Worm (Caenorhabditis elegans): ENCODE measurements around the gene cht-2.
A peak's percentile ranks its signal among the peaks of the same experiment; 100 is the strongest.

Gene cht-2

ce11 chrII:8561227-8561626 lies 40.5 kb downstream of the cht-2 start, which contains the start of gene iff-2 (continued):
- TF ChIP-seq hlh-17 (GFP tag; optimal IDR thresholded peaks at IDR 0.05; ENCODE audit: borderline replicate concordance): no peak
- peak; percentile 97 for TF ChIP-seq blmp-1 (tag; optimal IDR thresholded peaks at IDR 0.05)
- TF ChIP-seq lin-15B (tag; optimal IDR thresholded peaks at IDR 0.05): peak; percentile 100
- TF ChIP-seq dpl-1 (GFP tag; optimal IDR thresholded peaks at IDR 0.05): peak; percentile 94 to 97 (median 95)
- no peak for TF ChIP-seq ceh-63 (GFP tag; optimal IDR thresholded peaks at IDR 0.05)
- peak; percentile 96 for TF ChIP-seq irx-1 (tag; optimal IDR thresholded peaks at IDR 0.05)
- peak; percentile 92 for TF ChIP-seq mab-9 (GFP tag; IDR thresholded peaks at IDR 0.05)
- no peak for TF ChIP-seq nhr-28 (tag; optimal IDR thresholded peaks at IDR 0.05)
- TF ChIP-seq efl-3 (GFP tag; optimal IDR thresholded peaks at IDR 0.05): peak; percentile 77
- no peak for TF ChIP-seq nhr-12 (tag; optimal IDR thresholded peaks at IDR 0.05)
- TF ChIP-seq nhr-237 (tag; optimal IDR thresholded peaks at IDR 0.05): peak; percentile 99
- peak; percentile 94 for TF ChIP-seq sup-37 (GFP tag; optimal IDR thresholded peaks at IDR 0.05)
- TF ChIP-seq vab-15 (tag; optimal IDR thresholded peaks at IDR 0.05): peak; percentile 99
- TF ChIP-seq dsc-1 (tag; optimal IDR thresholded peaks at IDR 0.05): peak; percentile 99
- TF ChIP-seq rnt-1 (tag; optimal IDR thresholded peaks at IDR 0.05): peak; percentile 98
- peak; percentile 97 to 99 for TF ChIP-seq lin-35 (GFP tag; optimal IDR thresholded peaks at IDR 0.05)
- no peak for TF ChIP-seq Y116A8C.19 (tag; optimal IDR thresholded peaks at IDR 0.05; ENCODE audit: borderline replicate concordance)
- peak; percentile 100 for TF ChIP-seq elt-3 (tag; optimal IDR thresholded peaks at IDR 0.05)
- peak; percentile 100 for TF ChIP-seq nhr-77 (tag; optimal IDR thresholded peaks at IDR 0.05)
- peak; percentile 99 for TF ChIP-seq swsn-7 (tag; optimal IDR thresholded peaks at IDR 0.05)
- TF ChIP-seq zip-4 (GFP tag; optimal IDR thresholded peaks at IDR 0.05): peak; percentile 91
- peak; percentile 97 for TF ChIP-seq ceh-88 (GFP tag; IDR thresholded peaks at IDR 0.05)
- peak; percentile 99 for TF ChIP-seq unc-130 (tag; optimal IDR thresholded peaks at IDR 0.05)
- TF ChIP-seq C16A3.4 (tag; optimal IDR thresholded peaks at IDR 0.05): peak; percentile 100
- TF ChIP-seq ama-1 (optimal IDR thresholded peaks at IDR 0.05): peak; percentile 91
- TF ChIP-seq nhr-90 (tag; optimal IDR thresholded peaks at IDR 0.05; ENCODE audit: poor library complexity): peak; percentile 99
- TF ChIP-seq ets-5 (GFP tag; IDR thresholded peaks at IDR 0.05): 0 out of 2 replicates have a peak, but pooled peaks have one; percentile 14
- peak; percentile 54 for TF ChIP-seq pqm-1 (tag; optimal IDR thresholded peaks at IDR 0.05)
- peak; percentile 93 for TF ChIP-seq lin-39 (tag; optimal IDR thresholded peaks at IDR 0.05)
- peak; percentile 99 for TF ChIP-seq hpl-2 (GFP tag; optimal IDR thresholded peaks at IDR 0.05)
- peak; percentile 90 to 100 for TF ChIP-seq mdl-1 (tag; optimal IDR thresholded peaks at IDR 0.05)
- TF ChIP-seq ztf-4 (tag; optimal IDR thresholded peaks at IDR 0.05): peak; percentile 99
- peak; percentile 100 for TF ChIP-seq fkh-8 (tag; optimal IDR thresholded peaks at IDR 0.05)
- no peak for TF ChIP-seq hlh-4 (tag; optimal IDR thresholded peaks at IDR 0.05)
- TF ChIP-seq aly-2 (tag; optimal IDR thresholded peaks at IDR 0.05): peak; percentile 93
- peak; percentile 9 for TF ChIP-seq ceh-90 (tag; optimal IDR thresholded peaks at IDR 0.05)
- TF ChIP-seq egl-13 (tag; optimal IDR thresholded peaks at IDR 0.05): peak; percentile 98
- TF ChIP-seq unc-98 (GFP tag; IDR thresholded peaks at IDR 0.05): peak; percentile 83; the same call in 1 of the 2 replicates
- TF ChIP-seq unc-62 (GFP tag; optimal IDR thresholded peaks at IDR 0.05): peak; percentile 86
- TF ChIP-seq pag-3 (tag; optimal IDR thresholded peaks at IDR 0.05; ENCODE audit: borderline replicate concordance, insufficient read depth): peak; percentile 69
- peak; percentile 95 for TF ChIP-seq lir-3 (tag; optimal IDR thresholded peaks at IDR 0.05; ENCODE audit: poor library complexity)
- peak; percentile 97 for TF ChIP-seq grh-1 (GFP tag; IDR thresholded peaks at IDR 0.05)
- TF ChIP-seq sptf-1 (tag; optimal IDR thresholded peaks at IDR 0.05): no peak
- no peak for TF ChIP-seq unc-30 (tag; optimal IDR thresholded peaks at IDR 0.05)
- peak; percentile 98 for TF ChIP-seq efl-1 (optimal IDR thresholded peaks at IDR 0.05)
- TF ChIP-seq efl-1 (GFP tag; optimal IDR thresholded peaks at IDR 0.05 in 1 of 2): peak; percentile 91 to 100
- TF ChIP-seq snu-23 (GFP tag; optimal IDR thresholded peaks at IDR 0.05): peak; percentile 100
- TF ChIP-seq ces-1 (GFP tag; optimal IDR thresholded peaks at IDR 0.05): no peak
- no peak for TF ChIP-seq nhr-84 (tag; optimal IDR thresholded peaks at IDR 0.05)
- TF ChIP-seq nhr-76 (tag; optimal IDR thresholded peaks at IDR 0.05): peak; percentile 86
- TF ChIP-seq ceh-82 (tag; optimal IDR thresholded peaks at IDR 0.05): peak; percentile 99
- peak; percentile 85 for TF ChIP-seq F16B12.6 (tag; optimal IDR thresholded peaks at IDR 0.05)
- peak; percentile 99 for TF ChIP-seq nhr-47 (tag; optimal IDR thresholded peaks at IDR 0.05)
